Worm (Caenorhabditis elegans) whole organism, L4 larva: ENCODE results near the gene sre-11.

Experiments
- F44E2.7 ChIP-seq: fragments of 200-800 bp; sonication (Bioruptor generic); IDR thresholded peaks from 2 replicates; pipeline ENCODE4 v2.1.2; 2022; ENCODE audit warnings: missing genetic modification characterization, missing compliant biosample characterization
- R02D3.7 ChIP-seq: fragments of 150-350 bp; sonication (generic microtip); optimal IDR thresholded peaks from 3 replicates; lab custom pipeline; 2014; ENCODE audit warnings: missing biosample characterization, missing genetic modification characterization
- T26A8.4 ChIP-seq: fragments of 200-800 bp; sonication (Bioruptor generic); IDR thresholded peaks from 2 replicates; pipeline ENCODE4 v1.3.6; 2022; ENCODE audit warnings: missing genetic modification characterization, missing compliant biosample characterization
- Y5F2A.4 ChIP-seq: fragments of 200-800 bp; sonication (Bioruptor generic); optimal IDR thresholded peaks from 2 replicates; lab custom pipeline; 2018; ENCODE audit warnings: mild to moderate bottlenecking, missing genetic modification characterization, missing compliant biosample characterization
- ZK546.5 ChIP-seq, 2 experiments: sonication (generic microtip); optimal IDR thresholded peaks; 2 replicates each; lab custom pipeline; 2017; ENCODE audit warnings: missing biosample characterization in 2 of 2, missing genetic modification characterization in 2 of 2
- aha-1 ChIP-seq: fragments of 150-350 bp; peaks from one replicate; lab custom pipeline; 2014; ENCODE audit warnings: missing biosample characterization, missing genetic modification characterization
- aly-2 ChIP-seq: sonication (generic microtip); optimal IDR thresholded peaks from 2 replicates; lab custom pipeline; 2018; ENCODE audit warnings: missing biosample characterization, missing genetic modification characterization
- ama-1 ChIP-seq: fragments of 150-350 bp; optimal IDR thresholded peaks from 2 replicates; lab custom pipeline; 2014; ENCODE audit warnings: inconsistent platforms, mixed read lengths
- ceh-20 ChIP-seq: fragments of 200-800 bp; sonication (Bioruptor generic); IDR thresholded peaks from 2 replicates; pipeline ENCODE4 v1.3.6; 2022; ENCODE audit warnings: missing genetic modification reagents, missing genetic modification characterization, missing compliant biosample characterization
- ceh-44 ChIP-seq: fragments of 200-800 bp; sonication (Bioruptor generic); IDR thresholded peaks from 2 replicates; pipeline ENCODE4 v1.3.6; 2022; ENCODE audit warnings: missing genetic modification reagents, missing genetic modification characterization, missing compliant biosample characterization
- ctbp-1 ChIP-seq: fragments of 200-800 bp; sonication (Bioruptor generic); IDR thresholded peaks from 2 replicates; pipeline ENCODE4 v1.3.6; 2022; ENCODE audit warnings: missing genetic modification reagents, missing genetic modification characterization, missing compliant biosample characterization
- daf-16 ChIP-seq, 3 experiments: sonication (generic microtip); optimal IDR thresholded peaks; 2 replicates each; lab custom pipeline; 2016 to 2017; ENCODE audit warnings: missing genetic modification characterization in 3 of 3, missing genetic modification reagents in 3 of 3, mild to moderate bottlenecking in 2 of 3, missing compliant biosample characterization in 2 of 3, missing biosample characterization in 1 of 3, moderate library complexity in 1 of 3
- daf-8 ChIP-seq: fragments of 200-800 bp; sonication (Bioruptor generic); IDR thresholded peaks from 2 replicates; pipeline ENCODE4 v1.3.6; 2022; ENCODE audit warnings: missing genetic modification characterization, missing compliant biosample characterization
- dpl-1 ChIP-seq: fragments of 150-350 bp; optimal IDR thresholded peaks from 2 replicates; lab custom pipeline; 2014; ENCODE audit warnings: missing biosample characterization, missing genetic modification reagents, missing genetic modification characterization
- dve-1 ChIP-seq: sonication (generic microtip); optimal IDR thresholded peaks from 2 replicates; lab custom pipeline; 2017; ENCODE audit warnings: antibody characterized with exemption, mild to moderate bottlenecking, missing genetic modification characterization, missing compliant biosample characterization; ENCODE audit not compliant: insufficient read depth
- egl-27 ChIP-seq: sonication (generic microtip); optimal IDR thresholded peaks from 3 replicates; lab custom pipeline; 2017; ENCODE audit warnings: missing biosample characterization, missing genetic modification reagents, missing genetic modification characterization
- hlh-11 ChIP-seq: fragments of 200-800 bp; sonication (Bioruptor generic); optimal IDR thresholded peaks from 2 replicates; lab custom pipeline; 2018; ENCODE audit warnings: mild to moderate bottlenecking, missing genetic modification characterization, missing compliant biosample characterization
- hmg-1.1 ChIP-seq: fragments of 200-800 bp; sonication (Bioruptor generic); IDR thresholded peaks from 2 replicates; pipeline ENCODE4 v1.3.6; 2022; ENCODE audit warnings: missing genetic modification reagents, missing genetic modification characterization, missing compliant biosample characterization
- lim-7 ChIP-seq: fragments of 200-800 bp; sonication (Bioruptor generic); IDR thresholded peaks from 2 replicates; pipeline ENCODE4 v1.3.6; 2022; ENCODE audit warnings: missing genetic modification characterization, missing compliant biosample characterization
- lin-13 ChIP-seq: fragments of 150-350 bp; optimal IDR thresholded peaks from 2 replicates; lab custom pipeline; 2014; ENCODE audit warnings: missing biosample characterization, missing genetic modification reagents, missing genetic modification characterization
- lir-3 ChIP-seq: sonication (generic microtip); optimal IDR thresholded peaks from 2 replicates; lab custom pipeline; 2016; ENCODE audit warnings: mild to moderate bottlenecking, missing genetic modification characterization, missing compliant biosample characterization
- mdl-1 ChIP-seq, 2 experiments: fragments of 150-350 bp in 1 of 2; sonication (generic microtip) in 1 of 2; optimal IDR thresholded peaks; 2 replicates each; lab custom pipeline; 2014 to 2017; ENCODE audit warnings: missing biosample characterization in 2 of 2, missing genetic modification characterization in 2 of 2
- nhr-11 ChIP-seq: fragments of 150-350 bp; optimal IDR thresholded peaks from 2 replicates; lab custom pipeline; 2014; ENCODE audit warnings: missing biosample characterization, missing genetic modification characterization
- nhr-237 ChIP-seq: sonication (generic microtip); optimal IDR thresholded peaks from 2 replicates; lab custom pipeline; 2017; ENCODE audit warnings: missing biosample characterization, missing genetic modification characterization
- nhr-25 ChIP-seq: sonication (generic microtip); optimal IDR thresholded peaks from 2 replicates; lab custom pipeline; 2017; ENCODE audit warnings: missing genetic modification characterization, mild to moderate bottlenecking, missing compliant biosample characterization, antibody characterized with exemption, moderate library complexity, borderline replicate concordance; ENCODE audit not compliant: insufficient read depth
- nhr-28 ChIP-seq: fragments of 150-350 bp; optimal IDR thresholded peaks from 2 replicates; lab custom pipeline; 2014; ENCODE audit warnings: missing biosample characterization, missing genetic modification characterization
- nhr-6 ChIP-seq: fragments of 150-350 bp; optimal IDR thresholded peaks from 2 replicates; lab custom pipeline; 2014; ENCODE audit warnings: missing biosample characterization, missing genetic modification characterization
- nhr-76 ChIP-seq: fragments of 150-350 bp; optimal IDR thresholded peaks from 2 replicates; lab custom pipeline; 2014; ENCODE audit warnings: missing biosample characterization, missing genetic modification characterization
- nhr-77 ChIP-seq: fragments of 150-350 bp; optimal IDR thresholded peaks from 2 replicates; lab custom pipeline; 2014; ENCODE audit warnings: missing biosample characterization, missing genetic modification characterization
- pqm-1 ChIP-seq: sonication (generic microtip); optimal IDR thresholded peaks from 2 replicates; lab custom pipeline; 2017; ENCODE audit warnings: missing biosample characterization, missing genetic modification characterization
- sdz-12 ChIP-seq: fragments of 200-800 bp; sonication (Bioruptor generic); optimal IDR thresholded peaks from 2 replicates; lab custom pipeline; 2018; ENCODE audit warnings: mild to moderate bottlenecking, missing genetic modification characterization, missing compliant biosample characterization
- skn-1 ChIP-seq: fragments of 150-350 bp; optimal IDR thresholded peaks from 2 replicates; lab custom pipeline; 2014; ENCODE audit warnings: missing biosample characterization, missing genetic modification characterization
- spr-1 ChIP-seq: sonication (generic microtip); optimal IDR thresholded peaks from 2 replicates; lab custom pipeline; 2016; ENCODE audit warnings: mild to moderate bottlenecking, missing genetic modification characterization, missing compliant biosample characterization
- tag-97 ChIP-seq: fragments of 200-800 bp; sonication (Bioruptor generic); IDR thresholded peaks from 2 replicates; pipeline ENCODE4 v1.3.6; 2022; ENCODE audit warnings: missing genetic modification characterization, missing compliant biosample characterization
- tra-1 ChIP-seq: fragments of 200-800 bp; sonication (Bioruptor generic); IDR thresholded peaks from 2 replicates; pipeline ENCODE4 v1.3.6; 2022; ENCODE audit warnings: missing genetic modification reagents, missing genetic modification characterization, missing compliant biosample characterization
- unc-62 ChIP-seq, 3 experiments: fragments of 150-350 bp in 1 of 3; sonication (generic microtip); optimal IDR thresholded peaks in 2 of 3; peaks in 1 of 3; 1 replicate in 1 of 3; 2 replicates in 2 of 3; lab custom pipeline; 2014 to 2017; ENCODE audit warnings: missing biosample characterization in 3 of 3, missing genetic modification characterization in 3 of 3, missing genetic modification reagents in 3 of 3, missing genotype in 1 of 3
- vab-7 ChIP-seq: fragments of 200-800 bp; sonication (Bioruptor generic); IDR thresholded peaks from 2 replicates; pipeline ENCODE4 v1.3.6; 2022; ENCODE audit warnings: missing genetic modification reagents, missing genetic modification characterization, missing compliant biosample characterization
- zag-1 ChIP-seq: fragments of 150-350 bp; optimal IDR thresholded peaks from 2 replicates; lab custom pipeline; 2014; ENCODE audit warnings: missing biosample characterization, missing genetic modification characterization

Gene sre-11

DNA sequence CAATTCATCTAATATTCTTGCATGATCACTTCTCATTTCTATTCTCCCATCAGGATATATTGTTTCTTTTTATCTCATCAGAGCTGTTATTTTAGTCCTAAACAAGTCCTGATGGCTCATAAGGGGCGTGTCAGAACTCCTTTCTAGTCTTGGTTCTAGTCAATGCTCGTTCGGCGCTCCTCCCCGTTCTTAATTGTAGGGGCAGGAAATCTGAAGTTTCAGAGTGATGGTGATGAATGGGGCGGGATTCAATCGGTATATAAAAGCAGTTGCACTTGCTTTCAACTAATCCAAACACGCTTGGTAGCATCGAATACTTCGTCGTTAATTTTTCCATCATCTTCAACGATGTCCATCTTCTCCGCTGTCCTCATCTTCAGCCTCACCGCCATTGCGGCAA lies 11.5 kb downstream of the sre-11 start, which contains the start of gene C12D5.4:
Gene C12D5.4 (plus strand): TSS at position 301 of the 400 bp plus-strand sequence.
- TF ChIP-seq mdl-1 (tag; optimal IDR thresholded peaks at IDR 0.05; lab: Kevin White, UChicago): no peak
- no peak for TF ChIP-seq T26A8.4 (GFP tag; lab: Robert Waterston, UW)
- no peak for TF ChIP-seq pqm-1
- no peak for TF ChIP-seq aly-2 (tag; lab: Kevin White, UChicago)
- TF ChIP-seq ceh-44: no peak
- TF ChIP-seq dve-1: no peak
- TF ChIP-seq nhr-76 (tag; lab: Kevin White, UChicago): no peak
- TF ChIP-seq lim-7: no peak
- TF ChIP-seq daf-8 (GFP tag; lab: Robert Waterston, UW): no peak
- TF ChIP-seq aha-1: no peak
- TF ChIP-seq zag-1 (tag; lab: Kevin White, UChicago): no peak
- TF ChIP-seq F44E2.7: no peak
- TF ChIP-seq tag-97 (GFP tag; lab: Robert Waterston, UW): no peak
- no peak for TF ChIP-seq vab-7 (GFP tag; lab: Robert Waterston, UW)
- TF ChIP-seq R02D3.7 (tag; lab: Kevin White, UChicago): no peak
- no peak for TF ChIP-seq nhr-237
- no peak for TF ChIP-seq ZK546.5 (tag; optimal IDR thresholded peaks at IDR 0.05; lab: Kevin White, UChicago)
- no peak for TF ChIP-seq ceh-20 (GFP tag; lab: Robert Waterston, UW)
- TF ChIP-seq daf-16 (GFP tag; optimal IDR thresholded peaks at IDR 0.05; lab: Kevin White, UChicago): no peak
- TF ChIP-seq daf-16 (tag; optimal IDR thresholded peaks at IDR 0.05; lab: Kevin White, UChicago): no peak
- TF ChIP-seq nhr-28 (tag; lab: Kevin White, UChicago): no peak

ce11 chrV:7667940-7668339 lies 15.8 kb downstream of the sre-11 start, which contains the start of gene C12D5.5:
Gene C12D5.5, plus strand, starts transcription at chrV:7668240.
- no peak for TF ChIP-seq nhr-6 (tag; lab: Kevin White, UChicago)
- no peak for TF ChIP-seq hlh-11 (tag; lab: Kevin White, UChicago)

DNA sequence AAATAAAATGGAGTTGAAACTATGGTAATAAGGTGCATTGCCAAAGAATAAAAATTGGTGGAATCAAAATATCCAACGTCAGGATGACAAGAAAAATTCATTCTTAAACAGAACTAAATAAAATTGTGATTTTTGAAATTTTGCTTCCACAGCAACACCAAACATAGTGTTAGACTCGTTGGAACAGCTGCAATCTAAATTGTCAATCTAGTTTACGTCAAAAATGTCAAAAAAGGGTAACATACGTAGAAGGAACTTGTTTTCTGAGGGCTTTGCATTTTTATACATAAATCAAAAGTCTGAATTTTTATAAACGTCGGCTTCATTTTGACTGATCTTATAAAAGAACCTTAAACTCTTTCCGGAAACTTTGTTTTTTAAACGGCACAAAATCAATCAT lies 30.2 kb downstream of the sre-11 start, which contains the start of gene srh-200:
Gene srh-200 (minus strand): TSS at position 101 of the 400 bp plus-strand sequence.
- TF ChIP-seq ama-1 (lab: Kevin White, UChicago): no peak
- TF ChIP-seq unc-62 (GFP tag; optimal IDR thresholded peaks at IDR 0.05 in 1 of 2; lab: Kevin White, UChicago): peak in 1 of 2 experiments; percentile 33
- no peak for TF ChIP-seq unc-62 (tag; optimal IDR thresholded peaks at IDR 0.05; lab: Kevin White, UChicago)

DNA sequence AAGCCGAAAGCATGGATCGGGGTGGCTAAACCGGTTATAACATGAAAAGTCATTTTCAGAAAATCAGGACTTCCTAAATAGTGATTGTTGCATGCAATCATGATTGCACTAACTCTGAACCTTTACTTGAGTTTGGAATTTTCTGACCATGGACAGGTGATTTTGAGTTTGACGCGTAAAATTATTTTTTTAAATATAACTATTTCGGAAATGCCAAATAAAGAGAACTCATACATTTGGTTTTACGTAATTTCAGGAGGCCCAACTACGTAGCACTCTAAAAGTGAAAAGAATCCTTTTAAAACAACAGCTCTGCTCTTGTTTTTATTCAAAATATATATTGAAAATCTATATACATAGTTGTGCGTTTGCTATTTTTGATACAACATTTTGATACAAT lies 32.0 kb downstream of the sre-11 start, which contains the start of gene srh-234:
Gene srh-234 (minus strand): TSS at position 101 of the 400 bp plus-strand sequence.
- TF ChIP-seq R02D3.7 (tag; lab: Kevin White, UChicago): no peak
- no peak for TF ChIP-seq nhr-28 (tag; lab: Kevin White, UChicago)
- no peak for TF ChIP-seq nhr-25 (tag; lab: Kevin White, UChicago)
- TF ChIP-seq F44E2.7: no peak
- TF ChIP-seq Y5F2A.4 (GFP tag; lab: Kevin White, UChicago): no peak
- TF ChIP-seq nhr-11: no peak
- TF ChIP-seq skn-1: no peak
- no peak for TF ChIP-seq hmg-1.1
- no peak for TF ChIP-seq lin-13 (GFP tag; lab: Kevin White, UChicago)
- no peak for TF ChIP-seq lir-3 (tag; lab: Kevin White, UChicago)
- no peak for TF ChIP-seq egl-27 (tag; lab: Kevin White, UChicago)
- TF ChIP-seq dpl-1 (GFP tag; lab: Kevin White, UChicago): no peak
- TF ChIP-seq tra-1 (GFP tag; lab: Robert Waterston, UW): no peak
- TF ChIP-seq nhr-77 (tag; lab: Kevin White, UChicago): no peak
- TF ChIP-seq lim-7: no peak
- no peak for TF ChIP-seq sdz-12 (GFP tag; lab: Kevin White, UChicago)
- TF ChIP-seq ctbp-1: no peak
- TF ChIP-seq spr-1: no peak
